Fruit fly (Drosophila melanogaster) whole organism, adult: Measurements from ENCODE around the gene Sfmbt.

Experiments used
- CG1620 ChIP-seq: fragments of 200-800 bp; sonication (Bioruptor generic); optimal IDR thresholded peaks from 2 replicates; lab custom pipeline; 2016; ENCODE audit warnings: missing biosample characterization, missing genetic modification characterization
- Mnt ChIP-seq: fragments of 200-800 bp; sonication (Bioruptor generic); optimal IDR thresholded peaks from 2 replicates; lab custom pipeline; 2016; ENCODE audit warnings: missing biosample characterization, mild to moderate bottlenecking, missing genetic modification characterization
- tj ChIP-seq: fragments of 200-800 bp; sonication (Bioruptor generic); optimal IDR thresholded peaks from 3 replicates; lab custom pipeline; 2017; ENCODE audit warnings: missing biosample characterization, mild to moderate bottlenecking, missing genetic modification characterization, moderate library complexity

- TF ChIP-seq Mnt (GFP tag; lab: Kevin White, UChicago) (no peak), CG1620 (GFP tag; lab: Kevin White, UChicago) (no peak), tj (GFP tag; lab: Kevin White, UChicago) (peak; percentile 20)
Observed at dm6 chr2L:13156349-13156748, 20.2 kb downstream of the Sfmbt start.
